Fruit fly (Drosophila melanogaster): ENCODE measurements around the gene sowah.
A peak's percentile ranks its signal among the peaks of the same experiment; 100 is the strongest.

Gene sowah

dm6 chr3L:12533392-12534070, 38.8 kb downstream of the sowah start, which contains the start of the genes Tsf2 and CG34242 (continued):
- TF ChIP-seq croc (GFP tag; conservative IDR thresholded peaks at IDR 0.05) (peak; percentile 91), gro (GFP tag; optimal IDR thresholded peaks at IDR 0.05) (no peak), klu (GFP tag; IDR thresholded peaks at IDR 0.05) (peak; percentile 83), CG4328 (GFP tag; optimal IDR thresholded peaks at IDR 0.05) (no peak), oc (tag; optimal IDR thresholded peaks at IDR 0.05) (no peak), Dp (GFP tag; optimal IDR thresholded peaks at IDR 0.05) (peak; percentile 25), CG1603 (tag; optimal IDR thresholded peaks at IDR 0.05) (no peak), Bgb (GFP tag; IDR thresholded peaks at IDR 0.05; ENCODE audit: partially characterized antibody) (no peak), CG6791 (GFP tag; IDR thresholded peaks at IDR 0.05; ENCODE audit: partially characterized antibody) (no peak), gt (GFP tag; IDR thresholded peaks at IDR 0.05) (peak; percentile 55), crc (GFP tag; optimal IDR thresholded peaks at IDR 0.05) (no peak), Gsc (GFP tag; IDR thresholded peaks at IDR 0.05) (peak; percentile 63; the same call in 1 of the 2 replicates), CG2712 (tag; optimal IDR thresholded peaks at IDR 0.05) (peak; percentile 89), Lpt (GFP tag; optimal IDR thresholded peaks at IDR 0.05) (no peak), CG15696 (tag; optimal IDR thresholded peaks at IDR 0.05) (peak; percentile 57), Tbp (GFP tag; optimal IDR thresholded peaks at IDR 0.05) (no peak), CG11695 (GFP tag; IDR thresholded peaks at IDR 0.05) (peak; percentile 89), Sox102F (GFP tag; optimal IDR thresholded peaks at IDR 0.05) (no peak), tio (GFP tag; optimal IDR thresholded peaks at IDR 0.05) (no peak), GATAe (GFP tag; conservative IDR thresholded peaks at IDR 0.05) (peak; percentile 51), wor (GFP tag; IDR thresholded peaks at IDR 0.05) (no peak), Blimp-1 (GFP tag; optimal IDR thresholded peaks at IDR 0.05) (peak; percentile 72), CG6175 (GFP tag; IDR thresholded peaks at IDR 0.05) (peak; percentile 84; the same call in 2 of the 3 replicates), CG9609 (GFP tag; optimal IDR thresholded peaks at IDR 0.05) (no peak), CG16863 (GFP tag; optimal IDR thresholded peaks at IDR 0.05) (no peak), CG8359 (GFP tag; optimal IDR thresholded peaks at IDR 0.05; ENCODE audit: borderline replicate concordance) (peak; percentile 45), CG10565 (GFP tag; optimal IDR thresholded peaks at IDR 0.05) (no peak), CG4282 (GFP tag; optimal IDR thresholded peaks at IDR 0.05) (no peak), ab (GFP tag; optimal IDR thresholded peaks at IDR 0.05) (no peak), vfl (GFP tag; optimal IDR thresholded peaks at IDR 0.05) (no peak), schlank (tag; optimal IDR thresholded peaks at IDR 0.05) (no peak), CG18619 (GFP tag; optimal IDR thresholded peaks at IDR 0.05) (no peak), zfh1 (GFP tag; IDR thresholded peaks at IDR 0.05) (peak; percentile 93), CG13775 (GFP tag; optimal IDR thresholded peaks at IDR 0.05) (peak; percentile 32), CG2678 (tag; optimal IDR thresholded peaks at IDR 0.05) (peak; percentile 93), Lim3 (GFP tag; IDR thresholded peaks at IDR 0.05) (peak; percentile 59; the same call in 1 of the 2 replicates), E2f2 (GFP tag; IDR thresholded peaks at IDR 0.05) (peak; percentile 24; the same call in 1 of the 2 replicates), so (GFP tag; IDR thresholded peaks at IDR 0.05) (peak; percentile 48; the same call in 1 of the 3 replicates), CG3407 (GFP tag; optimal IDR thresholded peaks at IDR 0.05) (peak; percentile 11), Ravus (GFP tag; IDR thresholded peaks at IDR 0.05) (peak; percentile 50; the same call in 1 of the 2 replicates), cad (GFP tag; optimal IDR thresholded peaks at IDR 0.05) (no peak), zen (tag; optimal IDR thresholded peaks at IDR 0.05) (peak; percentile 86), D19A (tag; optimal IDR thresholded peaks at IDR 0.05) (peak; percentile 82), CG13624 (GFP tag; optimal IDR thresholded peaks at IDR 0.05) (no peak), hkb (optimal IDR thresholded peaks at IDR 0.05) (no peak), hkb (GFP tag; IDR thresholded peaks at IDR 0.05) (peak; percentile 85), esg (GFP tag; conservative IDR thresholded peaks at IDR 0.05) (peak; percentile 97), CG8388 (GFP tag; optimal IDR thresholded peaks at IDR 0.05) (peak; percentile 42), emc (GFP tag; optimal IDR thresholded peaks at IDR 0.05) (no peak), CG32772 (GFP tag; IDR thresholded peaks at IDR 0.05) (peak; percentile 96), az2 (GFP tag; optimal IDR thresholded peaks at IDR 0.05) (no peak)
